Fruit fly (Drosophila melanogaster): Measurements from ENCODE around the gene CG34132.

- no peak for TF ChIP-seq CG30020 (tag; optimal IDR thresholded peaks at IDR 0.05)
- TF ChIP-seq corto (GFP tag; optimal IDR thresholded peaks at IDR 0.05) = no peak
- no peak for TF ChIP-seq CG4617 (GFP tag; optimal IDR thresholded peaks at IDR 0.05; ENCODE audit: borderline replicate concordance)
- no peak for TF ChIP-seq tap (tag; optimal IDR thresholded peaks at IDR 0.05)
- no peak for TF ChIP-seq CG11247 (GFP tag; IDR thresholded peaks at IDR 0.05)
- TF ChIP-seq Optix (GFP tag; IDR thresholded peaks at IDR 0.05) = no peak
- no peak for TF ChIP-seq Usf (GFP tag; optimal IDR thresholded peaks at IDR 0.05)
- TF ChIP-seq NK7.1 (GFP tag; optimal IDR thresholded peaks at IDR 0.05) = no peak
Observed at dm6 chr2L:7889029-7889428, 3.7 kb downstream of the CG34132 start, which contains the start of gene Spn28Da.

All from whole organism, embryonic.